Worm (Caenorhabditis elegans) whole organism, L1 larva: Measurements from ENCODE around the gene best-1.

Experiments used
- C16A3.4 ChIP-seq: fragments of 150-350 bp; optimal IDR thresholded peaks from 2 replicates; lab custom pipeline; 2014; ENCODE audit warnings: missing biosample characterization, missing genetic modification characterization
- C34B4.2 ChIP-seq: sonication (generic microtip); optimal IDR thresholded peaks from 2 replicates; lab custom pipeline; 2017; ENCODE audit warnings: mild to moderate bottlenecking, missing genetic modification characterization, missing compliant biosample characterization
- F16B12.6 ChIP-seq: fragments of 150-350 bp; optimal IDR thresholded peaks from 2 replicates; lab custom pipeline; 2014; ENCODE audit warnings: missing biosample characterization, missing genetic modification characterization
- aly-2 ChIP-seq: fragments of 150-350 bp; optimal IDR thresholded peaks from 2 replicates; lab custom pipeline; 2014; ENCODE audit warnings: missing biosample characterization, missing genetic modification characterization
- ama-1 ChIP-seq: fragments of 150-350 bp; optimal IDR thresholded peaks from 2 replicates; lab custom pipeline; 2014
- blmp-1 ChIP-seq: fragments of 150-350 bp; optimal IDR thresholded peaks from 2 replicates; lab custom pipeline; 2014; ENCODE audit warnings: missing biosample characterization, missing genetic modification characterization
- ceh-63 ChIP-seq: fragments of 200-800 bp; sonication (Bioruptor generic); optimal IDR thresholded peaks from 2 replicates; lab custom pipeline; 2018; ENCODE audit warnings: mild to moderate bottlenecking, missing genetic modification characterization, missing compliant biosample characterization
- ceh-82 ChIP-seq, 3 experiments: fragments of 150-350 bp in 1 of 3; sonication (generic microtip) in 2 of 3; optimal IDR thresholded peaks; 2 replicates each; lab custom pipeline; 2014 to 2017; ENCODE audit warnings: missing biosample characterization in 3 of 3, missing genetic modification characterization in 3 of 3
- ces-1 ChIP-seq: fragments of 150-350 bp; optimal IDR thresholded peaks from 2 replicates; lab custom pipeline; 2014; ENCODE audit warnings: missing biosample characterization, missing genetic modification reagents, missing genetic modification characterization
- dpl-1 ChIP-seq, 3 experiments: fragments of 150-350 bp in 2 of 3; sonication (generic microtip) in 1 of 3; optimal IDR thresholded peaks; 2 replicates each; lab custom pipeline; 2014 to 2017; ENCODE audit warnings: missing biosample characterization in 3 of 3, missing genetic modification characterization in 3 of 3, missing genetic modification reagents in 3 of 3
- dsc-1 ChIP-seq: sonication (generic microtip); optimal IDR thresholded peaks from 2 replicates; lab custom pipeline; 2016; ENCODE audit warnings: mild to moderate bottlenecking, missing genetic modification characterization, missing compliant biosample characterization
- efl-3 ChIP-seq: fragments of 200-800 bp; sonication (Bioruptor generic); optimal IDR thresholded peaks from 2 replicates; lab custom pipeline; 2018; ENCODE audit warnings: mild to moderate bottlenecking, missing genetic modification characterization, missing compliant biosample characterization
- egl-13 ChIP-seq: sonication (generic microtip); optimal IDR thresholded peaks from 2 replicates; lab custom pipeline; 2016; ENCODE audit warnings: missing genotype, missing genetic modification reagents, missing genetic modification characterization, missing compliant biosample characterization
- egl-27 ChIP-seq, 2 experiments: fragments of 150-350 bp in 1 of 2; sonication (generic microtip); optimal IDR thresholded peaks; 3 replicates each; lab custom pipeline; 2017 to 2018; ENCODE audit warnings: missing biosample characterization in 2 of 2, missing genetic modification characterization in 2 of 2, missing genetic modification reagents in 2 of 2
- elt-2 ChIP-seq: sonication (generic microtip); optimal IDR thresholded peaks from 2 replicates; lab custom pipeline; 2016; ENCODE audit warnings: missing genetic modification characterization, mild to moderate bottlenecking, inconsistent platforms, missing compliant biosample characterization, missing genetic modification reagents
- elt-3 ChIP-seq, 6 experiments: fragments of 150-350 bp in 1 of 6; sonication (generic microtip); optimal IDR thresholded peaks; 2 replicates each; lab custom pipeline; 2017 to 2018; ENCODE audit warnings: missing biosample characterization in 6 of 6, missing genetic modification characterization in 6 of 6, inconsistent platforms in 1 of 6
- ets-5 ChIP-seq: fragments of 200-800 bp; sonication (Bioruptor generic); IDR thresholded peaks from 2 replicates; pipeline ENCODE4 v1.3.6; 2022; ENCODE audit warnings: missing genetic modification characterization, missing compliant biosample characterization
- fkh-10 ChIP-seq: sonication (generic microtip); optimal IDR thresholded peaks from 2 replicates; lab custom pipeline; 2017; ENCODE audit warnings: missing biosample characterization, missing genetic modification reagents, missing genetic modification characterization
- fos-1 ChIP-seq: fragments of 150-350 bp; optimal IDR thresholded peaks from 2 replicates; lab custom pipeline; 2014; ENCODE audit warnings: missing biosample characterization, missing genetic modification characterization
- hlh-17 ChIP-seq: fragments of 200-800 bp; sonication (Bioruptor generic); optimal IDR thresholded peaks from 2 replicates; lab custom pipeline; 2018; ENCODE audit warnings: missing genetic modification characterization, mild to moderate bottlenecking, missing compliant biosample characterization, moderate library complexity, borderline replicate concordance
- jun-1 ChIP-seq: fragments of 150-350 bp; optimal IDR thresholded peaks from 2 replicates; lab custom pipeline; 2014; ENCODE audit warnings: missing biosample characterization, missing genetic modification reagents, missing genetic modification characterization
- lin-13 ChIP-seq: fragments of 150-350 bp; optimal IDR thresholded peaks from 2 replicates; lab custom pipeline; 2014; ENCODE audit warnings: missing biosample characterization, missing genetic modification reagents, missing genetic modification characterization
- lin-15B ChIP-seq: fragments of 150-350 bp; sonication (generic microtip); optimal IDR thresholded peaks from 3 replicates; lab custom pipeline; 2014; ENCODE audit warnings: missing biosample characterization, missing genetic modification characterization
- lin-35 ChIP-seq, 2 experiments: fragments of 150-350 bp; optimal IDR thresholded peaks; 2 replicates each; lab custom pipeline; 2014; ENCODE audit warnings: missing biosample characterization in 2 of 2, missing genetic modification characterization in 2 of 2, missing genetic modification reagents in 2 of 2
- lin-39 ChIP-seq: fragments of 150-350 bp; optimal IDR thresholded peaks from 2 replicates; lab custom pipeline; 2014; ENCODE audit warnings: missing biosample characterization, missing genetic modification reagents, missing genetic modification characterization
- lir-3 ChIP-seq: sonication (generic microtip); optimal IDR thresholded peaks from 2 replicates; lab custom pipeline; 2016; ENCODE audit warnings: mild to moderate bottlenecking, missing genetic modification characterization, moderate library complexity, missing compliant biosample characterization; ENCODE audit not compliant: poor library complexity
- mab-9 ChIP-seq: fragments of 200-800 bp; sonication (Bioruptor generic); IDR thresholded peaks from 2 replicates; pipeline ENCODE4 v1.3.6; 2022; ENCODE audit warnings: missing genetic modification reagents, missing genetic modification characterization, missing compliant biosample characterization
- mdl-1 ChIP-seq, 2 experiments: fragments of 150-350 bp; optimal IDR thresholded peaks; 2 replicates each; lab custom pipeline; 2014 to 2017; ENCODE audit warnings: missing biosample characterization in 2 of 2, missing genetic modification characterization in 2 of 2, inconsistent platforms in 1 of 2
- mep-1 ChIP-seq: fragments of 150-350 bp; optimal IDR thresholded peaks from 2 replicates; lab custom pipeline; 2014; ENCODE audit warnings: missing biosample characterization, missing genetic modification characterization
- nhr-11 ChIP-seq: fragments of 150-350 bp; optimal IDR thresholded peaks from 2 replicates; lab custom pipeline; 2014; ENCODE audit warnings: missing biosample characterization, missing genetic modification characterization
- nhr-12 ChIP-seq: sonication (generic microtip); optimal IDR thresholded peaks from 2 replicates; lab custom pipeline; 2017; ENCODE audit warnings: missing biosample characterization, missing genetic modification characterization
- nhr-19 ChIP-seq: fragments of 200-800 bp; sonication (Bioruptor generic); conservative IDR thresholded peaks from 2 replicates; pipeline ENCODE4 v1.3.6; 2022; ENCODE audit warnings: missing genetic modification characterization, missing compliant biosample characterization
- nhr-20 ChIP-seq: sonication (generic microtip); optimal IDR thresholded peaks from 2 replicates; lab custom pipeline; 2016; ENCODE audit warnings: mild to moderate bottlenecking, missing genetic modification characterization, missing compliant biosample characterization
- nhr-237 ChIP-seq: fragments of 150-350 bp; optimal IDR thresholded peaks from 2 replicates; lab custom pipeline; 2014; ENCODE audit warnings: missing biosample characterization, missing genetic modification characterization
- nhr-28 ChIP-seq: fragments of 150-350 bp; optimal IDR thresholded peaks from 2 replicates; lab custom pipeline; 2014; ENCODE audit warnings: missing biosample characterization, missing genetic modification characterization
- nhr-71 ChIP-seq: sonication (generic microtip); optimal IDR thresholded peaks from 2 replicates; lab custom pipeline; 2016; ENCODE audit warnings: mild to moderate bottlenecking, missing genetic modification characterization, moderate library complexity, missing compliant biosample characterization
- nhr-85 ChIP-seq: sonication (generic microtip); peaks from one replicate; lab custom pipeline; 2016; ENCODE audit warnings: missing genetic modification characterization, inconsistent platforms, missing compliant biosample characterization
- pag-3 ChIP-seq: sonication (generic microtip); optimal IDR thresholded peaks from 2 replicates; lab custom pipeline; 2017; ENCODE audit warnings: missing genetic modification characterization, mild to moderate bottlenecking, missing compliant biosample characterization, antibody characterized with exemption, borderline replicate concordance; ENCODE audit not compliant: insufficient read depth
- pqm-1 ChIP-seq: sonication (generic microtip); optimal IDR thresholded peaks from 3 replicates; lab custom pipeline; 2017; ENCODE audit warnings: missing biosample characterization, missing genetic modification characterization
- rnt-1 ChIP-seq: sonication (generic microtip); optimal IDR thresholded peaks from 2 replicates; lab custom pipeline; 2016; ENCODE audit warnings: mild to moderate bottlenecking, missing genetic modification characterization, moderate library complexity, missing compliant biosample characterization
- snpc-4 ChIP-seq: fragments of 150-350 bp; optimal IDR thresholded peaks from 2 replicates; lab custom pipeline; 2014; ENCODE audit warnings: missing biosample characterization, missing genetic modification characterization
- snu-23 ChIP-seq: sonication (generic microtip); optimal IDR thresholded peaks from 2 replicates; lab custom pipeline; 2016; ENCODE audit warnings: missing genetic modification characterization, missing compliant biosample characterization
- sox-4 ChIP-seq: sonication (generic microtip); optimal IDR thresholded peaks from 2 replicates; lab custom pipeline; 2016; ENCODE audit warnings: missing genetic modification characterization, missing compliant biosample characterization
- sptf-1 ChIP-seq: fragments of 150-350 bp; optimal IDR thresholded peaks from 2 replicates; lab custom pipeline; 2014; ENCODE audit warnings: missing biosample characterization, missing genetic modification characterization
- sup-37 ChIP-seq: fragments of 200-800 bp; sonication (Bioruptor generic); optimal IDR thresholded peaks from 2 replicates; lab custom pipeline; 2018; ENCODE audit warnings: mild to moderate bottlenecking, missing genetic modification characterization, missing compliant biosample characterization
- swsn-7 ChIP-seq: sonication (generic microtip); optimal IDR thresholded peaks from 2 replicates; lab custom pipeline; 2016; ENCODE audit warnings: missing genetic modification characterization, missing compliant biosample characterization
- tlp-1 ChIP-seq: fragments of 150-350 bp; optimal IDR thresholded peaks from 2 replicates; lab custom pipeline; 2014; ENCODE audit warnings: missing biosample characterization, missing genetic modification characterization
- unc-30 ChIP-seq: sonication (generic microtip); optimal IDR thresholded peaks from 2 replicates; lab custom pipeline; 2017; ENCODE audit warnings: missing biosample characterization, missing genetic modification characterization
- vab-15 ChIP-seq: sonication (generic microtip); optimal IDR thresholded peaks from 2 replicates; lab custom pipeline; 2017; ENCODE audit warnings: missing genotype, mild to moderate bottlenecking, missing genetic modification characterization, missing compliant biosample characterization
- xbp-1 ChIP-seq: sonication (generic microtip); optimal IDR thresholded peaks from 2 replicates; lab custom pipeline; 2016; ENCODE audit warnings: missing genetic modification characterization, missing compliant biosample characterization
- zag-1 ChIP-seq: fragments of 150-350 bp; optimal IDR thresholded peaks from 2 replicates; lab custom pipeline; 2014; ENCODE audit warnings: missing biosample characterization, missing genetic modification characterization
- zip-4 ChIP-seq: fragments of 200-800 bp; sonication (Bioruptor generic); optimal IDR thresholded peaks from 2 replicates; lab custom pipeline; 2018; ENCODE audit warnings: mild to moderate bottlenecking, missing genetic modification characterization, moderate library complexity, missing compliant biosample characterization
- ztf-11 ChIP-seq, 2 experiments: sonication (generic microtip); optimal IDR thresholded peaks; 2 replicates each; lab custom pipeline; 2016 to 2017; ENCODE audit warnings: missing genetic modification characterization in 2 of 2, missing biosample characterization in 1 of 2, missing compliant biosample characterization in 1 of 2
- ztf-4 ChIP-seq: fragments of 150-350 bp; optimal IDR thresholded peaks from 2 replicates; lab custom pipeline; 2014; ENCODE audit warnings: missing biosample characterization, missing genetic modification characterization

best-1 gene

ce11 chrIV:13109751-13110150 lies at the start of gene best-1:
best-1 (minus strand) TSS chrIV:13109779.
- TF ChIP-seq ces-1 (GFP tag; lab: Kevin White, UChicago) (no peak), C34B4.2 (no peak), snu-23 (GFP tag; lab: Kevin White, UChicago) (peak; percentile 25), lin-13 (GFP tag; lab: Kevin White, UChicago) (no peak), hlh-17 (GFP tag; lab: Kevin White, UChicago) (no peak), mep-1 (tag; lab: Kevin White, UChicago) (no peak), pag-3 (tag; lab: Kevin White, UChicago) (no peak), fos-1 (tag; lab: Kevin White, UChicago) (no peak), aly-2 (tag; lab: Kevin White, UChicago) (no peak), nhr-85 (peak; percentile 67), egl-13 (tag; lab: Kevin White, UChicago) (no peak), rnt-1 (tag; lab: Kevin White, UChicago) (no peak), ceh-82 (tag; optimal IDR thresholded peaks at IDR 0.05; lab: Kevin White, UChicago) (no peak), blmp-1 (tag; lab: Kevin White, UChicago) (peak; percentile 73), nhr-28 (tag; lab: Kevin White, UChicago) (no peak), lin-39 (no peak), elt-2 (tag; lab: Kevin White, UChicago) (no peak), ets-5 (no peak), ztf-4 (tag; lab: Kevin White, UChicago) (no peak), F16B12.6 (tag; lab: Kevin White, UChicago) (no peak), lin-35 (GFP tag; optimal IDR thresholded peaks at IDR 0.05; lab: Kevin White, UChicago) (no peak), efl-3 (GFP tag; lab: Kevin White, UChicago) (no peak), sptf-1 (tag; lab: Kevin White, UChicago) (no peak), nhr-71 (peak; percentile 45), fkh-10 (GFP tag; lab: Kevin White, UChicago) (no peak), pqm-1 (tag; lab: Kevin White, UChicago) (no peak), ceh-63 (no peak), mdl-1 (tag; optimal IDR thresholded peaks at IDR 0.05; lab: Kevin White, UChicago) (peak in 1 of 2 experiments; percentile 49), nhr-12 (tag; lab: Kevin White, UChicago) (no peak), unc-30 (tag; lab: Kevin White, UChicago) (no peak), lir-3 (tag; lab: Kevin White, UChicago) (no peak), lin-15B (tag; lab: Kevin White, UChicago) (no peak), C16A3.4 (no peak), nhr-19 (GFP tag; lab: Robert Waterston, UW) (peak; percentile 46; the same call in 1 of the 2 replicates), vab-15 (no peak), nhr-11 (tag; lab: Kevin White, UChicago) (no peak), snpc-4 (tag; lab: Kevin White, UChicago) (no peak), ztf-11 (tag; optimal IDR thresholded peaks at IDR 0.05; lab: Kevin White, UChicago) (no peak), zip-4 (GFP tag; lab: Kevin White, UChicago) (no peak), nhr-20 (tag; lab: Kevin White, UChicago) (peak; percentile 64), dpl-1 (GFP tag; optimal IDR thresholded peaks at IDR 0.05; lab: Kevin White, UChicago) (no peak), ama-1 (lab: Kevin White, UChicago) (no peak), tlp-1 (tag; lab: Kevin White, UChicago) (no peak), jun-1 (tag; lab: Kevin White, UChicago) (no peak), sup-37 (GFP tag; lab: Kevin White, UChicago) (no peak), egl-27 (tag; optimal IDR thresholded peaks at IDR 0.05; lab: Kevin White, UChicago) (no peak), nhr-237 (no peak), swsn-7 (tag; lab: Kevin White, UChicago) (no peak), elt-3 (tag; optimal IDR thresholded peaks at IDR 0.05; lab: Kevin White, UChicago) (peak in 4 of 6 experiments; percentile 34 to 69 (median 50)), dsc-1 (no peak), mab-9 (GFP tag; lab: Robert Waterston, UW) (no peak), xbp-1 (tag; lab: Kevin White, UChicago) (no peak), sox-4 (tag; lab: Kevin White, UChicago) (no peak), zag-1 (tag; lab: Kevin White, UChicago) (no peak)
